Fruit fly (Drosophila melanogaster) whole organism, larva: ENCODE measurements around the gene twf.

Experiments used
- noc ChIP-seq: fragments of 200-800 bp; sonication (Bioruptor generic); optimal IDR thresholded peaks from 3 replicates; lab custom pipeline; 2019; ENCODE audit warnings: missing biosample characterization, mild to moderate bottlenecking, missing genetic modification characterization, moderate library complexity

twf gene

dm6 chr3R:14112066-14112465 lies 10.4 kb upstream of the twf start, which contains the start of gene CG14357:
TSS of gene CG14357 (minus strand) at chr3R:14112166.
- no peak for TF ChIP-seq noc

dm6 chr3R:14116088-14116487 lies 6.4 kb upstream of the twf start:
- no peak for TF ChIP-seq noc

dm6 chr3R:14118350-14118749 lies 4.1 kb upstream of the twf start, which contains the start of gene Kif19A:
TSS of gene Kif19A (minus strand) at chr3R:14118450.
- no peak for TF ChIP-seq noc

dm6 chr3R:14125479-14126121 lies 3.1 kb downstream of the twf start, which contains the start of the genes 140up and Polr2B:
TSS of gene 140up (minus strand) at chr3R:14125548.
TSS of gene Polr2B (plus strand) at chr3R:14125791.
- TF ChIP-seq noc = peak; percentile 93

DNA sequence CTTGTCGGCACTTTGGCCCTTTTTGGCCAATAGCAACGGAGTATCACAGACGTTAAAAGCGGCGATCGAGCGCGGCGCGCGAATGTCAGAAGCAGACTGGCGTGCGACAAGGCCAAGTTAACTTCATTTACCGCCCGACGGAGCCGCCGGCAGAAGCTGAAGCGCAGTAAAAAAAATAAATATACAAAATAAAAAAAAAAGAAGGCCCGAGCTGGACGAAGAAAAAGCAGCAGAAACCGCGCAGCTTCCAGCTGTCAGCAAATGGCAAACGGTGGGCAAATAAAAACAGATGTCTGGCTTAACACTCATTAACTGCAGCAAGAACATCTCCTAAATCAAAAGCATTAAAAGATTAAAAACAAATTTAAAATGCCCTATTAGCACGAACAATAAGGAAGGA lies 9.5 kb downstream of the twf start, which contains the start of gene CG14356:
TSS of gene CG14356 (minus strand) at position 101 of the 400 bp plus-strand sequence.
- TF ChIP-seq noc = no peak

dm6 chr3R:14140912-14141311 lies 18.5 kb downstream of the twf start:
- no peak for TF ChIP-seq noc

- TF ChIP-seq noc = no peak
These were observed 29.4 kb downstream of the twf start, which contains the start of gene CG14355 for dm6 chr3R:14151840-14152239. TSS of gene CG14355 (minus strand) at chr3R:14151940.

dm6 chr3R:14152550-14152949 lies 30.1 kb downstream of the twf start, which contains the start of gene CG42500:
TSS of gene CG42500 (minus strand) at chr3R:14152650.
- no peak for TF ChIP-seq noc

DNA sequence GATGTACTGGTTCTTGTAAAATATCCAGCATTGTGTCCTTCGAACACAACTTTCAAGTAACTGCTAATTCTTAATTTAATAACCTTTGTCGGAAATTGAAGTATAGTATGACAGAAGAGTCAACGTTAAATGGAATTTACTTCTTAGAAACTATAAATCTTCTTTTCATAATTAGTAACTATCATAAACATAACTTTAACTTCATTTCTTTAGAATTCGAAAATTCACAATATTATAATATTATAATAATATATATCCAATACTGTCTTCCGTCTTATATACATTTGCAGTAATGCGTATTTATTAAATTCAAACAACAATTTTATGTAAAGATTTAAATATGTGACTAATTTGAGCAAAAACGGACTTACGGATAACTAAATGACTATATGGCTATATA lies 31.3 kb downstream of the twf start, which contains the start of gene Recs1:
TSS of gene Recs1 (minus strand) at position 101 of the 400 bp plus-strand sequence.
- TF ChIP-seq noc = no peak

dm6 chr3R:14154341-14154740 lies 31.9 kb downstream of the twf start, which contains the start of gene CG44215:
TSS of gene CG44215 (minus strand) at chr3R:14154441.
- no peak for TF ChIP-seq noc

DNA sequence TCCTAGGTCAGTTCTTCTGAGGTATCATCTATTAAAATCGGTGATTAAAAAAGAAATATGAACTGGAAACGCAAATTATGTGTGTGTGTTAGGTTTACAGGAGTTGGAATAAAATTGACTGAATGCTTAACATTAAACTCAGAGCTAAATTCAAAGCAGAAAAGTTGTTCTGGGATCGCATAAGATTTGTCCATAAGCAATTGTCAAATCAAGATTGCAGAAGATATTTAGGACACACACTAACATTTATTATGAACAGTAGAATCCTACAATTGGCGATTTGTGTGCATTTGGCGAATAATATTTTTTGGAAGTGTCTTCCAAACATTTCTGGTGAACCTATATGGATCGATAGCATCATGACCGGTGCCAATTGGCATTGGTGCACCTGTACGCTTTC lies 34.9 kb downstream of the twf start, which contains the start of gene CG31533:
TSS of gene CG31533 (minus strand) at position 101 of the 400 bp plus-strand sequence.
- TF ChIP-seq noc = no peak

DNA sequence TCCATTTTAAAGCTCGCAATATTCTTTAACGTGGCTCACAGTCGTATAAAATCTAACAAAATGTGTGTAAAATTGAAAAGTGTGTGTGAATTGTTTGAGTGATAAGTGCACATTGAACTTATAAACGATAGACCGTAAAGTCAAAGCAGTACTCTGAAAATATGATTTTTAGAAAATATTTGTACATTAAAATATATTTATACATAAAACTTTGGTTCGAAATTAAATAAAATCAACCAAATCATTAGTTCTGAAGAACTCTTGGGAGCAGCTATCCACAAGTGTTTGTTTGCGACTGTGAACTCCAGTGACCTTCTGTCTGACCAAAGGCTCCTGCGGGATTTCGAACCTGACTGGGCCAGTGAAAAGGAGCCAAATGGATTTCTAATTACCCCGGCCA lies 37.7 kb downstream of the twf start, which contains the start of gene CG31327:
TSS of gene CG31327 (minus strand) at position 101 of the 400 bp plus-strand sequence.
- TF ChIP-seq noc = no peak

dm6 chr3R:14162176-14162759 lies 39.8 kb downstream of the twf start, which contains the start of gene CG3199:
TSS of gene CG3199 (plus strand) at chr3R:14162709.
- TF ChIP-seq noc = no peak
